Worm (Caenorhabditis elegans) whole organism, L2 larva: ENCODE measurements around the gene B0303.4.

ENCODE experiments used
- C34F6.9 ChIP-seq: fragments of 150-350 bp; optimal IDR thresholded peaks from 2 replicates; lab custom pipeline; 2014; ENCODE audit warnings: missing biosample characterization, missing genetic modification characterization
- F13H6.1 ChIP-seq: sonication (generic microtip); optimal IDR thresholded peaks from 2 replicates; lab custom pipeline; 2016; ENCODE audit warnings: missing genetic modification characterization, missing compliant biosample characterization
- R02D3.7 ChIP-seq: fragments of 150-350 bp; optimal IDR thresholded peaks from 2 replicates; lab custom pipeline; 2014; ENCODE audit warnings: missing biosample characterization, missing genetic modification characterization
- Y55F3AM.14 ChIP-seq: fragments of 200-800 bp; sonication (Bioruptor generic); optimal IDR thresholded peaks from 2 replicates; lab custom pipeline; 2018; ENCODE audit warnings: mild to moderate bottlenecking, missing genetic modification characterization, missing compliant biosample characterization
- ZK546.5 ChIP-seq: sonication (generic microtip); optimal IDR thresholded peaks from 2 replicates; lab custom pipeline; 2017; ENCODE audit warnings: missing biosample characterization, missing genetic modification characterization
- alr-1 ChIP-seq: fragments of 150-350 bp; optimal IDR thresholded peaks from 2 replicates; lab custom pipeline; 2014; ENCODE audit warnings: missing biosample characterization, missing genetic modification characterization
- aly-2 ChIP-seq: fragments of 150-350 bp; optimal IDR thresholded peaks from 2 replicates; lab custom pipeline; 2014; ENCODE audit warnings: missing biosample characterization, missing genetic modification characterization
- ama-1 ChIP-seq: fragments of 150-350 bp; optimal IDR thresholded peaks from 2 replicates; lab custom pipeline; 2018; ENCODE audit warnings: inconsistent platforms
- blmp-1 ChIP-seq: sonication (generic microtip); optimal IDR thresholded peaks from 2 replicates; lab custom pipeline; 2017; ENCODE audit warnings: missing genetic modification characterization, mild to moderate bottlenecking, missing compliant biosample characterization, antibody characterized with exemption, moderate library complexity; ENCODE audit not compliant: insufficient read depth
- ceh-16 ChIP-seq: fragments of 150-350 bp; optimal IDR thresholded peaks from 2 replicates; lab custom pipeline; 2014; ENCODE audit warnings: missing biosample characterization, missing genetic modification characterization
- ceh-82 ChIP-seq: fragments of 150-350 bp; optimal IDR thresholded peaks from 2 replicates; lab custom pipeline; 2014; ENCODE audit warnings: missing biosample characterization, missing genetic modification characterization
- crh-2 ChIP-seq: sonication (generic microtip); optimal IDR thresholded peaks from 2 replicates; lab custom pipeline; 2017; ENCODE audit warnings: missing biosample characterization, missing genetic modification characterization
- dmd-4 ChIP-seq: sonication (generic microtip); optimal IDR thresholded peaks from 2 replicates; lab custom pipeline; 2017; ENCODE audit warnings: missing biosample characterization, missing genetic modification characterization
- egl-27 ChIP-seq: sonication (generic microtip); optimal IDR thresholded peaks from 3 replicates; lab custom pipeline; 2017; ENCODE audit warnings: missing biosample characterization, missing genetic modification reagents, missing genetic modification characterization
- elt-1 ChIP-seq: fragments of 150-350 bp; optimal IDR thresholded peaks from 2 replicates; lab custom pipeline; 2014; ENCODE audit warnings: missing biosample characterization, missing genetic modification characterization
- elt-3 ChIP-seq: sonication (generic microtip); optimal IDR thresholded peaks from 2 replicates; lab custom pipeline; 2017; ENCODE audit warnings: missing biosample characterization, missing genetic modification characterization
- fos-1 ChIP-seq: fragments of 150-350 bp; optimal IDR thresholded peaks from 2 replicates; lab custom pipeline; 2014; ENCODE audit warnings: missing biosample characterization, missing genetic modification characterization
- gmeb-1 ChIP-seq: fragments of 150-350 bp; optimal IDR thresholded peaks from 2 replicates; lab custom pipeline; 2014; ENCODE audit warnings: missing biosample characterization, missing genetic modification characterization
- lin-11 ChIP-seq: fragments of 150-350 bp; sonication (generic microtip); optimal IDR thresholded peaks from 2 replicates; lab custom pipeline; 2014; ENCODE audit warnings: missing biosample characterization, missing genetic modification characterization, inconsistent platforms, mixed read lengths
- lin-13 ChIP-seq: fragments of 150-350 bp; optimal IDR thresholded peaks from 2 replicates; lab custom pipeline; 2014; ENCODE audit warnings: missing biosample characterization, missing genetic modification reagents, missing genetic modification characterization
- lin-39 ChIP-seq: fragments of 150-350 bp; optimal IDR thresholded peaks from 2 replicates; lab custom pipeline; 2014; ENCODE audit warnings: missing biosample characterization, missing genetic modification reagents, missing genetic modification characterization
- lsy-2 ChIP-seq, 2 experiments: fragments of 150-350 bp in 1 of 2; sonication (generic microtip) in 1 of 2; optimal IDR thresholded peaks; 2 replicates each; lab custom pipeline; 2014 to 2017; ENCODE audit warnings: missing biosample characterization in 2 of 2, missing genetic modification characterization in 2 of 2
- mab-5 ChIP-seq: fragments of 150-350 bp; optimal IDR thresholded peaks from 2 replicates; lab custom pipeline; 2014; ENCODE audit warnings: missing biosample characterization, missing genetic modification characterization
- mbf-1 ChIP-seq: sonication (generic microtip); optimal IDR thresholded peaks from 2 replicates; lab custom pipeline; 2017; ENCODE audit warnings: missing biosample characterization, missing genetic modification characterization
- mdl-1 ChIP-seq, 2 experiments: fragments of 150-350 bp in 1 of 2; sonication (generic microtip) in 1 of 2; optimal IDR thresholded peaks; 2 replicates each; lab custom pipeline; 2017; ENCODE audit warnings: missing biosample characterization in 2 of 2, missing genetic modification characterization in 2 of 2
- nhr-10 ChIP-seq: sonication (generic microtip); optimal IDR thresholded peaks from 2 replicates; lab custom pipeline; 2017; ENCODE audit warnings: missing biosample characterization, missing genetic modification characterization
- nhr-11 ChIP-seq: fragments of 150-350 bp; optimal IDR thresholded peaks from 2 replicates; lab custom pipeline; 2014; ENCODE audit warnings: missing biosample characterization, missing genetic modification characterization
- nhr-12 ChIP-seq: fragments of 150-350 bp; optimal IDR thresholded peaks from 2 replicates; lab custom pipeline; 2014; ENCODE audit warnings: missing biosample characterization, missing genetic modification characterization
- nhr-129 ChIP-seq: fragments of 150-350 bp; optimal IDR thresholded peaks from 2 replicates; lab custom pipeline; 2014; ENCODE audit warnings: missing biosample characterization, missing genetic modification characterization
- nhr-21 ChIP-seq: fragments of 150-350 bp; optimal IDR thresholded peaks from 2 replicates; lab custom pipeline; 2014; ENCODE audit warnings: missing biosample characterization, missing genetic modification characterization
- nhr-23 ChIP-seq: fragments of 150-350 bp; optimal IDR thresholded peaks from 2 replicates; lab custom pipeline; 2014; ENCODE audit warnings: missing biosample characterization, missing genetic modification reagents, missing genetic modification characterization
- nhr-237 ChIP-seq: fragments of 150-350 bp; optimal IDR thresholded peaks from 2 replicates; lab custom pipeline; 2014; ENCODE audit warnings: missing biosample characterization, missing genetic modification characterization
- nhr-25 ChIP-seq: fragments of 150-350 bp; sonication (generic microtip); optimal IDR thresholded peaks from 3 replicates; lab custom pipeline; 2014; ENCODE audit warnings: missing biosample characterization, missing genetic modification characterization
- nhr-6 ChIP-seq: fragments of 150-350 bp; optimal IDR thresholded peaks from 2 replicates; lab custom pipeline; 2014; ENCODE audit warnings: missing biosample characterization, missing genetic modification characterization
- nhr-77 ChIP-seq: fragments of 150-350 bp; optimal IDR thresholded peaks from 2 replicates; lab custom pipeline; 2014; ENCODE audit warnings: missing biosample characterization, missing genetic modification characterization
- peb-1 ChIP-seq: fragments of 150-350 bp; optimal IDR thresholded peaks from 2 replicates; lab custom pipeline; 2014; ENCODE audit warnings: missing biosample characterization, missing genetic modification characterization
- sem-4 ChIP-seq: fragments of 150-350 bp; optimal IDR thresholded peaks from 2 replicates; lab custom pipeline; 2014; ENCODE audit warnings: missing biosample characterization, missing genetic modification reagents, missing genetic modification characterization
- skn-1 ChIP-seq: sonication (generic microtip); optimal IDR thresholded peaks from 2 replicates; lab custom pipeline; 2017; ENCODE audit warnings: missing biosample characterization, missing genetic modification characterization
- sma-3 ChIP-seq: sonication (generic microtip); optimal IDR thresholded peaks from 2 replicates; lab custom pipeline; 2016; ENCODE audit warnings: missing genetic modification reagents, missing genetic modification characterization, missing compliant biosample characterization
- sma-9 ChIP-seq, 2 experiments: fragments of 150-350 bp in 1 of 2; sonication (generic microtip) in 1 of 2; optimal IDR thresholded peaks; 2 replicates each; lab custom pipeline; 2014 to 2016; ENCODE audit warnings: missing genetic modification characterization in 2 of 2, mild to moderate bottlenecking in 1 of 2, missing biosample characterization in 1 of 2, missing compliant biosample characterization in 1 of 2, missing genetic modification reagents in 1 of 2, moderate library complexity in 1 of 2
- snpc-4 ChIP-seq: fragments of 150-350 bp; optimal IDR thresholded peaks from 2 replicates; lab custom pipeline; 2014; ENCODE audit warnings: missing biosample characterization, missing genetic modification characterization
- unc-39 ChIP-seq: fragments of 150-350 bp; optimal IDR thresholded peaks from 2 replicates; lab custom pipeline; 2014; ENCODE audit warnings: missing biosample characterization, missing genetic modification characterization
- unc-55 ChIP-seq: fragments of 150-350 bp; sonication (generic microtip); optimal IDR thresholded peaks from 3 replicates; lab custom pipeline; 2014; ENCODE audit warnings: missing biosample characterization, missing genetic modification reagents, missing genetic modification characterization
- unc-62 ChIP-seq: fragments of 150-350 bp; optimal IDR thresholded peaks from 2 replicates; lab custom pipeline; 2014; ENCODE audit warnings: missing biosample characterization, missing genetic modification reagents, missing genetic modification characterization
- zag-1 ChIP-seq: fragments of 150-350 bp; optimal IDR thresholded peaks from 2 replicates; lab custom pipeline; 2014; ENCODE audit warnings: missing biosample characterization, missing genetic modification characterization
- ztf-1 ChIP-seq: fragments of 200-800 bp; sonication (Bioruptor generic); conservative IDR thresholded peaks from 2 replicates; pipeline ENCODE4 v1.3.6; 2022; ENCODE audit warnings: missing genetic modification characterization, missing compliant biosample characterization
- ztf-11 ChIP-seq: sonication (generic microtip); optimal IDR thresholded peaks from 2 replicates; lab custom pipeline; 2017; ENCODE audit warnings: missing biosample characterization, missing genetic modification characterization
- ztf-4 ChIP-seq: fragments of 150-350 bp; optimal IDR thresholded peaks from 2 replicates; lab custom pipeline; 2014; ENCODE audit warnings: missing biosample characterization, missing genetic modification characterization

The B0303.4 gene

ce11 chrIII:8739786-8740185, 50.1 kb downstream of the B0303.4 start:
- TF ChIP-seq lsy-2 (tag; optimal IDR thresholded peaks at IDR 0.05; lab: Kevin White, UChicago) (peak in 1 of 2 experiments; percentile 26), nhr-129 (peak; percentile 68), ztf-4 (tag; lab: Kevin White, UChicago) (peak; percentile 32), C34F6.9 (tag; lab: Kevin White, UChicago) (peak; percentile 40), mbf-1 (tag; lab: Kevin White, UChicago) (no peak)

- TF ChIP-seq lin-11 (tag; lab: Kevin White, UChicago) = peak; percentile 92
- peak; percentile 93 for TF ChIP-seq sma-3 (GFP tag; lab: Kevin White, UChicago)
- peak; percentile 65 for TF ChIP-seq Y55F3AM.14 (GFP tag; lab: Kevin White, UChicago)
- TF ChIP-seq sma-9 (GFP tag; optimal IDR thresholded peaks at IDR 0.05; lab: Kevin White, UChicago) = peak; percentile 95
- no peak for TF ChIP-seq sma-9 (tag; optimal IDR thresholded peaks at IDR 0.05; lab: Kevin White, UChicago)
- peak; percentile 89 for TF ChIP-seq fos-1 (tag; lab: Kevin White, UChicago)
- no peak for TF ChIP-seq aly-2
- TF ChIP-seq C34F6.9 (tag; lab: Kevin White, UChicago) = peak; percentile 98
- TF ChIP-seq ztf-4 (tag; lab: Kevin White, UChicago) = peak; percentile 90
- TF ChIP-seq ztf-1 = no peak
- peak; percentile 99 for TF ChIP-seq gmeb-1
- peak; percentile 75 for TF ChIP-seq nhr-6 (tag; lab: Kevin White, UChicago)
- TF ChIP-seq peb-1 (tag; lab: Kevin White, UChicago) = no peak
- TF ChIP-seq skn-1 (tag; lab: Kevin White, UChicago) = no peak
- peak; percentile 71 for TF ChIP-seq R02D3.7
- peak; percentile 85 for TF ChIP-seq nhr-77 (tag; lab: Kevin White, UChicago)
- TF ChIP-seq ZK546.5 (tag; lab: Kevin White, UChicago) = peak; percentile 64
- TF ChIP-seq lin-39 (tag; lab: Kevin White, UChicago) = no peak
- no peak for TF ChIP-seq nhr-237 (tag; lab: Kevin White, UChicago)
- TF ChIP-seq ama-1 (lab: Kevin White, UChicago) = peak; percentile 45
- peak; percentile 92 for TF ChIP-seq mab-5 (tag; lab: Kevin White, UChicago)
- TF ChIP-seq sem-4 (tag; lab: Kevin White, UChicago) = peak; percentile 90
- peak; percentile 99 for TF ChIP-seq unc-55
- TF ChIP-seq nhr-12 (tag; lab: Kevin White, UChicago) = peak; percentile 8
- TF ChIP-seq nhr-129 = peak; percentile 92
- TF ChIP-seq egl-27 (tag; lab: Kevin White, UChicago) = peak; percentile 87
- TF ChIP-seq ceh-82 (tag; lab: Kevin White, UChicago) = peak; percentile 77
- TF ChIP-seq alr-1 (tag; lab: Kevin White, UChicago) = no peak
- peak; percentile 47 for TF ChIP-seq blmp-1 (tag; lab: Kevin White, UChicago)
- TF ChIP-seq lin-13 (GFP tag; lab: Kevin White, UChicago) = peak; percentile 92
- TF ChIP-seq ceh-16 (tag; lab: Kevin White, UChicago) = peak; percentile 92
- TF ChIP-seq zag-1 = peak; percentile 91
- TF ChIP-seq unc-62 (GFP tag; lab: Kevin White, UChicago) = peak; percentile 57
- no peak for TF ChIP-seq nhr-11 (tag; lab: Kevin White, UChicago)
- no peak for TF ChIP-seq dmd-4 (tag; lab: Kevin White, UChicago)
- no peak for TF ChIP-seq mbf-1 (tag; lab: Kevin White, UChicago)
- peak; percentile 93 for TF ChIP-seq nhr-25 (tag; lab: Kevin White, UChicago)
- TF ChIP-seq snpc-4 (tag; lab: Kevin White, UChicago) = peak; percentile 61
- TF ChIP-seq unc-39 (tag; lab: Kevin White, UChicago) = no peak
- peak in 1 of 2 experiments; percentile 66 for TF ChIP-seq mdl-1 (tag; optimal IDR thresholded peaks at IDR 0.05; lab: Kevin White, UChicago)
- no peak for TF ChIP-seq elt-3
- TF ChIP-seq crh-2 (tag; lab: Kevin White, UChicago) = peak; percentile 95
- TF ChIP-seq elt-1 = no peak
- peak; percentile 94 for TF ChIP-seq F13H6.1 (tag; lab: Kevin White, UChicago)
- TF ChIP-seq nhr-21 = peak; percentile 89
- TF ChIP-seq nhr-10 (tag; lab: Kevin White, UChicago) = peak; percentile 75
- no peak for TF ChIP-seq nhr-23 (tag; lab: Kevin White, UChicago)
- peak; percentile 92 to 96 for TF ChIP-seq lsy-2 (tag; optimal IDR thresholded peaks at IDR 0.05; lab: Kevin White, UChicago)
- peak; percentile 43 for TF ChIP-seq ztf-11 (tag; lab: Kevin White, UChicago)
These were observed 51.7 kb downstream of the B0303.4 start, which contains the start of gene pdhk-2 for ce11 chrIII:8741276-8741860. TSS of gene pdhk-2 (minus strand) at chrIII:8741412.
